Fruit fly (Drosophila melanogaster): ENCODE results near the gene CG14650.

The CG14650 gene

DNA sequence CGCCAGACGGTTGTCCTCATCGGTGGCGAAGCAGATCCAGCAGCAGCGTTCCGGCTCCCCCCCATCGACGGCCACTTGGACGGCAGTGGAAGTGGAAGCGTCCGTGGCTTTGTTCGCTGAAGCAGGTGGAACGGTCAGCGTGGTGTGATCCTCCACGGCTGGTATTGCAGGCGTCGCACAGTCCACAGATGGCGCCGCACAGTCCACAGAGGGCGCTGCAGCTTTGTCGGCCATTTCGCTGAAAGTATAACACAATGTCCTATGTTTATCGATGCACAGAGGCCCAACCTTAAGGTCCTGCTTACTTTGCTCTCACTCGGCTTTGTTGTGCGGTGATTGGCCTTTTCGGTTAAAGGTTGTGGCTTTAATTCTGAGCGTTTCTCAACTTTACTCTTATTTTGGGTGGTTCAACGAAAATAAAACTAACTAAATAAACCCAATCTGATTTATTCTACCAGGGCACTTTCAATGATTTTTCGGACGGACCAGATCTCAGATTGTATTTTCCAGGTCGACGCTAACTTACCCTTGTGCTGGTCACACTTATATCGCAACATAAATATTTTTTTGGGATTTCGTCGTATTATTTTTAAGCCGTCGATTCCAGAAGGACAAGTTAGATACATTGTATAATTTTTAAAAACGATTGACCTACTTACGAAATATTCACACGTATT, 39.6 kb upstream of the CG14650 start, which contains the start of gene CG9855:
CG9855 (minus strand) TSS at position 473 of the 677 bp plus-strand sequence.
- peak; percentile 5 for TF ChIP-seq CG8159 (tag; optimal IDR thresholded peaks at IDR 0.05)
- TF ChIP-seq EcR (GFP tag; optimal IDR thresholded peaks at IDR 0.05), result no peak

DNA sequence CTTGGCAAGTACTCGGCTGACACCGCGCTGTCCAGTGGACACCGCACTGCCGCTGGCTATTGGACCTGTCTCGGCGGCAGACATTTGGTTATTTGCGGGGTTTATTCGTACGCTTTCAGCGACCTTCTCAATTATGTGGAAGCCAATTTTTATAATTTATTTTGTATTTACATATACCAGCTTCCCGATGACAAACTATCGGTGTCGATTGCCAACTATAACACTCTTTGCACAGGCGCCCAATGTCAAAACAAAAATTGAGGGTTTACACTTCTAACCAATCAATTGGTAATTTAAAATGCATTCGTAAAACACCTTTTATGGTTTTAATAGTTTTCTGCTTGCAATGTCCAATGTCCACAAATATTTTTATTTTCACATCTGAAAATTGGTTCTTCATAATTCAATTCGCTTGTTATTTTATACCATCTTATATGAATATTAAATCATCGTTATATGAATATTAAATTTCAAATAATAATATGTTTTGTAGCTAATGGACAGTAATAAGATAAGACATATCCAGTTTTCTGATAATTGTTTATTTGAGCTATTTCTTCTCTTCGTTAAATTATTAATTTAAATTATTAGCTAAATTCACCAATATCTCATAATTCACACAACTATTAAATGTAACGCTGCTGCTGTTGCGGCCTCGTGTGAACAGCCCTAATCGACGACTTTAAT, 37.2 kb upstream of the CG14650 start:
- TF ChIP-seq CG17806 (tag; optimal IDR thresholded peaks at IDR 0.05) (no peak), Snoo (tag; optimal IDR thresholded peaks at IDR 0.05) (no peak), CG9948 (tag; optimal IDR thresholded peaks at IDR 0.05) (peak; percentile 12), fd96Ca (GFP tag; IDR thresholded peaks at IDR 0.05) (0 out of 3 replicates have a peak, but pooled peaks have one; percentile 30), D1 (tag; optimal IDR thresholded peaks at IDR 0.05) (no peak), CG13204 (GFP tag; optimal IDR thresholded peaks at IDR 0.05) (no peak), Pif1A (GFP tag; optimal IDR thresholded peaks at IDR 0.05) (no peak), CG10348 (GFP tag; IDR thresholded peaks at IDR 0.05) (no peak), rn (GFP tag; IDR thresholded peaks at IDR 0.05) (no peak), CG8159 (tag; optimal IDR thresholded peaks at IDR 0.05) (peak; percentile 56), CG15710 (tag; optimal IDR thresholded peaks at IDR 0.05) (peak; percentile 25), CG8301 (tag; optimal IDR thresholded peaks at IDR 0.05) (no peak), CG32121 (GFP tag; IDR thresholded peaks at IDR 0.05) (no peak)

DNA sequence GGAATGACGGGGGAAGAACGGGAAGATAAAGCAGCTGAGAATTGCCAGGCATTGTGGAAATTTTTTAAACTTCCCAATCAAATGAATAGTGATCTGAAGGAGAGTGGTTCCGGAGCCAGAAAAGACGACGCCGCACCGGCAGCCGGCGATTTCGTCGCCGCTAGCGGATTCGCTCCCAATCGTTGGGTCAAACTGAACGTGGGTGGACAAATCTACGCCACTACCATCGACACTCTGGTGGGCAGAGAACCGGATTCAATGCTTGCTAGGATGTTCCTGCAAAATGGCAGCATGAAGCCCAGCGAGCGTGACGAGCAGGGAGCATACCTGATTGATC, 36.7 kb upstream of the CG14650 start, which contains the start of gene CG14647:
CG14647 (plus strand) TSS at position 14 of the 337 bp plus-strand sequence.
- TF ChIP-seq EcR (GFP tag; optimal IDR thresholded peaks at IDR 0.05) (no peak), CG12605 (GFP tag; IDR thresholded peaks at IDR 0.05) (no peak), fd96Ca (GFP tag; IDR thresholded peaks at IDR 0.05) (no peak), CG17806 (tag; optimal IDR thresholded peaks at IDR 0.05) (no peak), CG8159 (tag; optimal IDR thresholded peaks at IDR 0.05) (no peak), D1 (tag; optimal IDR thresholded peaks at IDR 0.05) (no peak), CG4496 (GFP tag; IDR thresholded peaks at IDR 0.05) (no peak), CG9948 (tag; optimal IDR thresholded peaks at IDR 0.05) (no peak), rn (GFP tag; IDR thresholded peaks at IDR 0.05) (no peak)

DNA sequence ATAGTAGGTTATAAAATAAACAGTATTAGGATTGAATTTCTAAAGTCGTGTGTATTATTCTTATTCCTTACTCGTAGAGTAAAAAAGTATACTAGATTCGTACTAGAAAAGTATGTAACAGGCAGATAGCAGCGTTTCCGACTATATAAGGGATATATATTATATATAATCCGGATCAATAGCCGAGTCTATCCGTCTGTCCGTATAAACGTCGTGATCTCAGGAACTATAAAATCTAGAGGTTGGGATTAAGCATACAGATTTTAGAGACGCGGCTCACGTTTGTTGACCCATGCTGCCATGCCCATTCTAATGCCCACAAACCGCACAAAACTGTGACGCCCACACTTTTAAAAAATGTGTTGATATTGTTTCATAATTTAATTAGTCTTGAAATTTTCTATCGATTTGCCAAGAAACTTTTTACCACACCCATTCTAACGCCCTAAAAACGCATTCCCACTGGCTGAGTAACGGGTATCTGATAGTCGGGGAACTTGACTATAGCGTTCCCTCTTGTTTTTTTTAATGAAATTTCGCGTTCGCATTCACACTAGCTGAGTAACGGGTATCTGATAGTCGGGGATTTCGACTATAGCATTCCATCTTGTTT, 35.1 kb upstream of the CG14650 start, which contains the start of gene CG9853:
CG9853 (minus strand) TSS at position 51 of the 613 bp plus-strand sequence.
- no peak for TF ChIP-seq EcR (GFP tag; optimal IDR thresholded peaks at IDR 0.05)

DNA sequence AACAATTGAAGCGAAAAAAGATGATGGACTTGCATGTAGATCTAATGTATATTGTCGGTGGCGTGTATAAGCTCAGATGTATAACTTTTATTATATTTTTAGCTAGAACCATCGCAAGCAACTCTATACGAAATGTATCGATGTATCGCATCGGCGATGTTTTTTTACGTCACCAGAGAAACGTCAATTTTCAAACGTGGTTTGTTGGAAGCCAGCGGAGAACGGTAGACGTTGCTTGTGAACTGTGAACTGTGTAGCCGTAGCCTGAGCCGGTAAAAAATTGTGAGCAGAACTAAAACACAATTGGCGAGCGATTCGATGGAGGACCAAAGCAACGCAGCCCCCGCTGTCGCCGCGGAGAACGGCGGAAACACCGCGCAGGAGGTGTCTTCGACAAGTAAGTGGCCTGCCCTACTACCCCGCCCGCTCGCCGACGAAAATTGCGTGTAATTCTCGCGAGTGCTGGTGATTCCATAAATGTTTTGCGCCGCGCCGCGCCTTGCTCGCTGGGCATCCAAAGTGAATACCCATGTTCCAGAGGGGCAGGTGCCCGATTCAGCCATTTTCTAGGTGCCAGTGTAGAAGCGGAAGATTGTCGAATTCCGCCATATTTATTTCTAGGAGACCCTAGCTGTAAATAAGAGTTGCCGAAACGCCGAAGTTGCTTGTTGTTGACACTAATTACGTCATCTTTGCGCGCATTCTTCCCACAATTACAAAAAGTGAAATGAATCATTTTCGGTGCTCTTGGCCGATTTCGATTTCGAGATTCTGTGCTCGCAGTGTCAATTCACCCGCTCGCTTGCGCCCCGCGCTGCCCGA, 34.1 kb upstream of the CG14650 start, which contains the start of gene lost:
lost (plus strand) TSS at position 193 of the 822 bp plus-strand sequence.
- no peak for TF ChIP-seq CG12605 (GFP tag; IDR thresholded peaks at IDR 0.05)
- TF ChIP-seq CG4496 (GFP tag; IDR thresholded peaks at IDR 0.05), result peak; percentile 54; the same call in 1 of the 3 replicates
- peak; percentile 24; the same call in 1 of the 2 replicates for TF ChIP-seq CG32121 (GFP tag; IDR thresholded peaks at IDR 0.05)
- no peak for TF ChIP-seq CG8301 (tag; optimal IDR thresholded peaks at IDR 0.05)
- TF ChIP-seq fd96Ca (GFP tag; IDR thresholded peaks at IDR 0.05), result peak; percentile 39; the same call in 1 of the 3 replicates
- TF ChIP-seq Snoo (tag; optimal IDR thresholded peaks at IDR 0.05), result peak; percentile 33
- TF ChIP-seq Ets98B (GFP tag; IDR thresholded peaks at IDR 0.05), result peak; percentile 37
- TF ChIP-seq CG8159 (tag; optimal IDR thresholded peaks at IDR 0.05), result no peak
- peak; percentile 42 for TF ChIP-seq D1 (tag; optimal IDR thresholded peaks at IDR 0.05)
- TF ChIP-seq Pif1B (GFP tag; optimal IDR thresholded peaks at IDR 0.05), result no peak
- no peak for TF ChIP-seq Pif1A (GFP tag; optimal IDR thresholded peaks at IDR 0.05)

DNA sequence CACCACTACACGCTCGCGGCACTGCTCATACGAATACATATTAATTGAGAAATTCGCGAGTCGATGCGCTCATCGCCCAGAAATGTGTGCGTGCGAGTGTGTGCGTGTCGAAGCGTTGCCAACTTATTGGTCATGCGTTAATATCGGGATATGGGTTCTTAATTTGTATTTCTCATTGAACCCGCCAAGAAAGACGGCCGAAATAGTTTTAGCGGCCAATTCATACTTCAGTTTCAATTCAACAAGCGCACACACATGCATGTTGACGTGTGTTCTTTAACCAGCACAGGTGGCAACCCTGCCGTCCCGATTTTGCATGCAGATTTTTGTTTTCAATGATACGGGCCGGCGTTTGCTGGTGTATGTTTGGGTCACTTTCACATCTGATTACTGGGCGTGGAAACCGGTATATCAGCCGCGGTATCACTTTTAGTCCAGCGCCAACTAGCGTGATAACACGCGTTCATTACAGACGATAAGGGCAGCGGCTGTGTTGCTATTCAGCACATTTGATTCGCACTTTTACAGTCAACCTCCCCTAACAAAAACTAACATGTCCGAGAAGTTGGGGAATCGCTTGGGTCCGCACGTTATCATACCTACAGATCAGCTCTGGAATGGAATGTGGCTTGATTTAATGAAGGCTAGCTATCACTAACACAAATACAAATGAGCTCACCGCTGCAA, 33.3 kb upstream of the CG14650 start:
- TF ChIP-seq CG34367 (tag; optimal IDR thresholded peaks at IDR 0.05), result no peak
- no peak for TF ChIP-seq CG32121 (GFP tag; IDR thresholded peaks at IDR 0.05)
- no peak for TF ChIP-seq CG13204 (GFP tag; optimal IDR thresholded peaks at IDR 0.05)
- TF ChIP-seq CG4496 (GFP tag; IDR thresholded peaks at IDR 0.05), result no peak
- TF ChIP-seq Pif1A (GFP tag; optimal IDR thresholded peaks at IDR 0.05), result no peak
- no peak for TF ChIP-seq rn (GFP tag; IDR thresholded peaks at IDR 0.05)
- peak; percentile 77 for TF ChIP-seq EcR (GFP tag; optimal IDR thresholded peaks at IDR 0.05)
- TF ChIP-seq fd96Ca (GFP tag; IDR thresholded peaks at IDR 0.05), result 0 out of 3 replicates have a peak, but pooled peaks have one; percentile 30
- peak; percentile 1 for TF ChIP-seq CG15710 (tag; optimal IDR thresholded peaks at IDR 0.05)
- TF ChIP-seq CG9948 (tag; optimal IDR thresholded peaks at IDR 0.05), result peak; percentile 8
- TF ChIP-seq Ets98B (GFP tag; IDR thresholded peaks at IDR 0.05), result no peak
- no peak for TF ChIP-seq Snoo (tag; optimal IDR thresholded peaks at IDR 0.05)
- TF ChIP-seq CG8301 (tag; optimal IDR thresholded peaks at IDR 0.05), result peak; percentile 8
- no peak for TF ChIP-seq CG8159 (tag; optimal IDR thresholded peaks at IDR 0.05)
- TF ChIP-seq gl (tag; optimal IDR thresholded peaks at IDR 0.05), result no peak
- no peak for TF ChIP-seq D1 (tag; optimal IDR thresholded peaks at IDR 0.05)
- TF ChIP-seq CG12605 (GFP tag; IDR thresholded peaks at IDR 0.05), result no peak
- TF ChIP-seq CG14655 (GFP tag; optimal IDR thresholded peaks at IDR 0.05), result no peak
- peak; percentile 15 for TF ChIP-seq Pif1B (GFP tag; optimal IDR thresholded peaks at IDR 0.05)
- peak; percentile 10 for TF ChIP-seq CG17806 (tag; optimal IDR thresholded peaks at IDR 0.05)
- no peak for TF ChIP-seq CG10348 (GFP tag; IDR thresholded peaks at IDR 0.05)
